Worm (Caenorhabditis elegans): ENCODE results near the gene fbxa-90.

Gene fbxa-90

DNA sequence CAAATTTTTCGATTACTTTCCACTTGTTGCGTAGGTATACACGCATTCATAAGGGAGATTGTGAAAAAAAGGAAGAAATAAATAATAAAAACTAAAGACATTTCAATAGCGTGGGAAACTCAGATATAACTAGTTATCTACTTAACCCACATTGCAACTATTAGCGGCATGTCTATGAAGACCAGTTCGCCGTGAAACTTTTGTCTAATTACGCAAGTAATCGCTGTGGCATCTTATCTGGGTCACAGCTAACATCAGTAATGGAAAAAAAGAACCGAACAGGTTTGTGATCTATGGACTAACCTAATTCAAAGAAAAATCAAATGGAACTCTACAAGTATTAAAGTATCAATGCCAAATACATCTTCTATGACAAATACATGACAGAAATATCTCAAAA, 46.6 kb downstream of the fbxa-90 start, which contains the start of gene clec-241:
clec-241 (minus strand) TSS at position 101 of the 400 bp plus-strand sequence.
- TF ChIP-seq ama-1 (optimal IDR thresholded peaks at IDR 0.05) (no peak), ama-1 (GFP tag; optimal IDR thresholded peaks at IDR 0.05) (no peak), efl-1 (GFP tag; optimal IDR thresholded peaks at IDR 0.05) (no peak), Y56A3A.18 (GFP tag; IDR thresholded peaks at IDR 0.05) (no peak), ztf-26 (tag; optimal IDR thresholded peaks at IDR 0.05) (no peak), rcor-1 (GFP tag; IDR thresholded peaks at IDR 0.05) (no peak), T26A5.8 (tag; optimal IDR thresholded peaks at IDR 0.05) (no peak), F10E7.11 (tag; optimal IDR thresholded peaks at IDR 0.05) (no peak), F57A8.1 (GFP tag; optimal IDR thresholded peaks at IDR 0.05) (no peak), Y79H2A.3 (GFP tag; conservative IDR thresholded peaks at IDR 0.05) (no peak), nhr-120 (GFP tag; IDR thresholded peaks at IDR 0.05) (no peak), F49E8.2 (tag; optimal IDR thresholded peaks at IDR 0.05; ENCODE audit: insufficient read depth) (no peak), hmg-20 (GFP tag; IDR thresholded peaks at IDR 0.05) (no peak), nfya-1 (tag; optimal IDR thresholded peaks at IDR 0.05; ENCODE audit: borderline replicate concordance, insufficient read depth) (no peak), snpc-3.4 (tag; optimal IDR thresholded peaks at IDR 0.05) (no peak), nhr-90 (tag; optimal IDR thresholded peaks at IDR 0.05) (no peak), rpc-1 (optimal IDR thresholded peaks at IDR 0.05) (no peak), rpc-1 (tag; optimal IDR thresholded peaks at IDR 0.05) (no peak)

DNA sequence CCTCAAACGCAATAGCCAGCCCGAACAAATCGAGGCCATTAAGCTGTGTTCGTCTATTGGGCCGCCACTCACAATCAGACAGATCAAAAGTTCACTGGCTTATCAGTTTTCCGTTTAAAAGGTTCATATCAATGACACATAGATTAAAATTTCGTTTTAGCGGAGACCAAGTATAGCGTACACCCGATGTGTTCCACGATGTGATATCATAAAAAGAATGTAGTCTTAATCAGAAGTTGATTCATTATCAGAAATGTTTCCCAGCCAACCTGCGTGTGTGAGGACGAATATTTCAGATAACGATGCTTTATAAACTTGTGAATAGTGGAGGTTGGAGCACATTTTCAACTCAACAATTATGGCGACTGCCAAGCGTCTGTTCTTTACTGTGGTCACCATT, 47.4 kb downstream of the fbxa-90 start, which contains the start of gene clc-13:
clc-13 (plus strand) TSS at position 359 of the 400 bp plus-strand sequence.
- TF ChIP-seq lsl-1 (GFP tag; optimal IDR thresholded peaks at IDR 0.05) = no peak
- no peak for TF ChIP-seq hsf-1 (GFP tag; IDR thresholded peaks at IDR 0.05)
- 0 out of 2 replicates have a peak, but pooled peaks have one; percentile 28 for TF ChIP-seq dox-1 (GFP tag; IDR thresholded peaks at IDR 0.05)
- no peak for TF ChIP-seq T07F8.4 (tag; optimal IDR thresholded peaks at IDR 0.05)
- TF ChIP-seq ets-4 (GFP tag; optimal IDR thresholded peaks at IDR 0.05) = peak; percentile 20
- TF ChIP-seq nhr-80 (tag; optimal IDR thresholded peaks at IDR 0.05) = peak; percentile 44

DNA sequence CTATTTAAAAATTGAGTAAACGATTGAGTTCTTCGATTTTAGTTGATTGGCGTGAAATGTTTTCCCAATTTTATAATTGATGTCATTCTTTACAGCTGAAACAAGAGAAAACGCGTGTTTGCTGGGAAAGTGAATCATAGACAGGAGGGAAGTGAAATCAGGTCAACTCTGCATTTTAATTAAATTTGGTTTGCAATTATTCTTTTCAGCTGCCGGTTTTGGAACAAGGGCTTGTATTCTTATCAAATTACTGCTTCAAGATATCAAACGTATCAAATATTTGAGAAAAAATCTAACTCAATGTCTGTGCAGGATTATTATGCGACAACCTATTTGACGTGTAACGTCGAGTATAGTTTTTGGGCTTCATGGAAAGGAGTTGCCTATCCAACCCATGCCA, 50.2 kb downstream of the fbxa-90 start, which contains the start of gene srh-97:
srh-97 (plus strand) TSS at position 301 of the 400 bp plus-strand sequence.
- no peak for TF ChIP-seq zfh-2 (GFP tag; conservative IDR thresholded peaks at IDR 0.05)
- TF ChIP-seq gei-17 (GFP tag; optimal IDR thresholded peaks at IDR 0.05) = no peak

Measured in whole organism, young adult.